Fruit fly (Drosophila melanogaster) whole organism, embryonic: ENCODE data around the gene MFS9.
A peak's percentile ranks its signal among the peaks of the same experiment; 100 is the strongest.

Experiments used
- Ada2b ChIP-seq: fragments of 200-800 bp; sonication (Bioruptor generic); IDR thresholded peaks from 2 replicates; pipeline ENCODE4 v1.3.6; 2022; ENCODE audit warnings: missing biosample characterization, missing genetic modification characterization
- Atf3 ChIP-seq: fragments of 200-800 bp; sonication (Bioruptor generic); optimal IDR thresholded peaks from 3 replicates; lab custom pipeline; 2016; ENCODE audit warnings: missing biosample characterization, missing genetic modification characterization
- B-H1 ChIP-seq: fragments of 200-800 bp; sonication (Bioruptor generic); IDR thresholded peaks from 3 replicates; pipeline ENCODE4 v1.3.6; 2022; ENCODE audit warnings: missing biosample characterization, missing genetic modification characterization
- CG10543 ChIP-seq: fragments of 200-800 bp; sonication (Bioruptor generic); optimal IDR thresholded peaks from 3 replicates; lab custom pipeline; 2017; ENCODE audit warnings: missing biosample characterization, mild to moderate bottlenecking, missing genetic modification characterization, moderate library complexity
- CG12391 ChIP-seq: fragments of 200-800 bp; sonication (Bioruptor generic); optimal IDR thresholded peaks from 3 replicates; lab custom pipeline; 2018; ENCODE audit warnings: missing biosample characterization, mild to moderate bottlenecking, missing genetic modification characterization, moderate library complexity
- CG13894 ChIP-seq: fragments of 200-800 bp; sonication (Bioruptor generic); optimal IDR thresholded peaks from 3 replicates; lab custom pipeline; 2018; ENCODE audit warnings: missing biosample characterization, mild to moderate bottlenecking, missing genetic modification characterization, moderate library complexity
- CG15601 ChIP-seq: fragments of 200-800 bp; sonication (Bioruptor generic); optimal IDR thresholded peaks from 3 replicates; lab custom pipeline; 2019; ENCODE audit warnings: missing biosample characterization, mild to moderate bottlenecking, missing genetic modification characterization, moderate library complexity
- CG17328 ChIP-seq: fragments of 200-800 bp; sonication (Bioruptor generic); IDR thresholded peaks from 2 replicates; pipeline ENCODE4 v1.3.6; 2022; ENCODE audit warnings: missing biosample characterization, missing genetic modification characterization
- CG18619 ChIP-seq: fragments of 200-800 bp; sonication (Bioruptor generic); optimal IDR thresholded peaks from 3 replicates; lab custom pipeline; 2017; ENCODE audit warnings: missing biosample characterization, mild to moderate bottlenecking, missing genetic modification characterization
- CG3163 ChIP-seq: fragments of 200-800 bp; sonication (Bioruptor generic); optimal IDR thresholded peaks from 3 replicates; lab custom pipeline; 2016; ENCODE audit warnings: missing biosample characterization, missing genetic modification characterization
- CG32772 ChIP-seq: fragments of 200-800 bp; sonication (Bioruptor generic); IDR thresholded peaks from 2 replicates; pipeline ENCODE4 v1.3.6; 2022; ENCODE audit warnings: missing biosample characterization, missing genetic modification characterization
- CG42726 ChIP-seq: fragments of 200-800 bp; sonication (Bioruptor generic); IDR thresholded peaks from 2 replicates; pipeline ENCODE4 v1.3.6; 2022; ENCODE audit warnings: missing biosample characterization, missing genetic modification characterization; ENCODE audit not compliant: partially characterized antibody
- CG5953 ChIP-seq: fragments of 200-800 bp; sonication (Bioruptor generic); IDR thresholded peaks from 2 replicates; pipeline ENCODE4 v1.3.6; 2022; ENCODE audit warnings: missing biosample characterization, missing genetic modification characterization
- CG7556 ChIP-seq: fragments of 200-800 bp; sonication (Bioruptor generic); optimal IDR thresholded peaks from 2 replicates; lab custom pipeline; 2017; ENCODE audit warnings: missing biosample characterization, mild to moderate bottlenecking, missing genetic modification characterization
- CG8478 ChIP-seq: fragments of >200 bp; optimal IDR thresholded peaks from 2 replicates; lab custom pipeline; 2018
- CG9932 ChIP-seq: fragments of 200-800 bp; sonication (Bioruptor generic); IDR thresholded peaks from 2 replicates; pipeline ENCODE4 v1.3.6; 2022; ENCODE audit warnings: missing biosample characterization, missing genetic modification characterization
- Dbx ChIP-seq: fragments of 200-800 bp; sonication (Bioruptor generic); IDR thresholded peaks from 3 replicates; pipeline ENCODE4 v1.3.6; 2022; ENCODE audit warnings: missing biosample characterization, missing genetic modification characterization
- Dfd ChIP-seq, 2 experiments: fragments of >200 bp; optimal IDR thresholded peaks; 2 replicates each; lab custom pipeline; 2017; ENCODE audit warnings: missing biosample characterization in 2 of 2, missing genetic modification characterization in 2 of 2
- Dll ChIP-seq: fragments of 200-800 bp; sonication (Bioruptor generic); IDR thresholded peaks from 4 replicates; pipeline ENCODE4 v1.3.6; 2022; ENCODE audit warnings: missing biosample characterization, missing genetic modification characterization; ENCODE audit not compliant: partially characterized antibody
- Doc3 ChIP-seq: fragments of 200-800 bp; sonication (Bioruptor generic); IDR thresholded peaks from 3 replicates; pipeline ENCODE4 v1.3.6; 2022; ENCODE audit warnings: missing biosample characterization, missing genetic modification characterization; ENCODE audit not compliant: partially characterized antibody
- H15 ChIP-seq: fragments of 200-800 bp; sonication (Bioruptor generic); IDR thresholded peaks from 3 replicates; pipeline ENCODE4 v1.3.6; 2022; ENCODE audit warnings: missing biosample characterization, missing genetic modification characterization
- HLH3B ChIP-seq: fragments of 200-800 bp; sonication (Bioruptor generic); IDR thresholded peaks from 2 replicates; pipeline ENCODE4 v1.3.6; 2022; ENCODE audit warnings: missing biosample characterization, missing genetic modification characterization
- HmgZ ChIP-seq: fragments of 200-800 bp; sonication (Bioruptor generic); optimal IDR thresholded peaks from 2 replicates; lab custom pipeline; 2018; ENCODE audit warnings: missing biosample characterization, mild to moderate bottlenecking, missing genetic modification characterization
- Hmr ChIP-seq: fragments of 200-800 bp; sonication (Bioruptor generic); optimal IDR thresholded peaks from 3 replicates; lab custom pipeline; 2017; ENCODE audit warnings: mild to moderate bottlenecking, missing biosample characterization, missing genetic modification reagents, missing genetic modification characterization
- Lhr ChIP-seq: fragments of 200-800 bp; sonication (Bioruptor generic); optimal IDR thresholded peaks from 3 replicates; lab custom pipeline; 2017; ENCODE audit warnings: mild to moderate bottlenecking, missing biosample characterization, missing genetic modification reagents, missing genetic modification characterization
- NfI ChIP-seq: fragments of 200-800 bp; sonication (Bioruptor generic); optimal IDR thresholded peaks from 3 replicates; lab custom pipeline; 2018; ENCODE audit warnings: missing biosample characterization, mild to moderate bottlenecking, missing genetic modification characterization, moderate library complexity
- Opbp ChIP-seq: fragments of 200-800 bp; sonication (Bioruptor generic); IDR thresholded peaks from 3 replicates; pipeline ENCODE4 v1.3.6; 2022; ENCODE audit warnings: missing biosample characterization, missing genetic modification characterization; ENCODE audit not compliant: partially characterized antibody
- Optix ChIP-seq: fragments of 200-800 bp; sonication (Bioruptor generic); IDR thresholded peaks from 3 replicates; pipeline ENCODE4 v1.3.6; 2022; ENCODE audit warnings: missing biosample characterization, missing genetic modification characterization
- Poxn ChIP-seq: fragments of 200-800 bp; sonication (Bioruptor generic); IDR thresholded peaks from 2 replicates; pipeline ENCODE4 v1.3.6; 2022; ENCODE audit warnings: missing biosample characterization, missing genetic modification characterization
- Scr ChIP-seq: fragments of 200-800 bp; sonication (Bioruptor generic); IDR thresholded peaks from 2 replicates; pipeline ENCODE4 v1.3.6; 2022; ENCODE audit warnings: missing biosample characterization, missing genetic modification characterization; ENCODE audit not compliant: partially characterized antibody
- Sry-δ ChIP-seq: fragments of 200-800 bp; sonication (Bioruptor generic); optimal IDR thresholded peaks from 2 replicates; lab custom pipeline; 2016; ENCODE audit warnings: missing biosample characterization, missing genetic modification characterization
- cg ChIP-seq: fragments of 200-800 bp; sonication (Bioruptor generic); optimal IDR thresholded peaks from 3 replicates; lab custom pipeline; 2019; ENCODE audit warnings: missing biosample characterization, mild to moderate bottlenecking, missing genetic modification characterization, moderate library complexity
- eve ChIP-seq, 2 experiments: fragments of >200 bp; optimal IDR thresholded peaks; 2 replicates each; lab custom pipeline; 2017; ENCODE audit warnings: missing biosample characterization in 2 of 2, missing genetic modification characterization in 2 of 2
- exex ChIP-seq: fragments of 200-800 bp; sonication (Bioruptor generic); optimal IDR thresholded peaks from 4 replicates; lab custom pipeline; 2018; ENCODE audit warnings: missing biosample characterization, mild to moderate bottlenecking, missing genetic modification characterization, moderate library complexity
- ftz-f1 ChIP-seq: fragments of 200-800 bp; sonication (Bioruptor generic); optimal IDR thresholded peaks from 2 replicates; lab custom pipeline; 2016; ENCODE audit warnings: missing biosample characterization, missing genetic modification characterization
- gem ChIP-seq: fragments of 200-800 bp; sonication (Bioruptor generic); optimal IDR thresholded peaks from 2 replicates; lab custom pipeline; 2019; ENCODE audit warnings: missing biosample characterization, mild to moderate bottlenecking, missing genetic modification characterization, moderate library complexity
- gsb-n ChIP-seq: fragments of 200-800 bp; sonication (Bioruptor generic); optimal IDR thresholded peaks from 3 replicates; lab custom pipeline; 2018; ENCODE audit warnings: missing biosample characterization, mild to moderate bottlenecking, missing genetic modification characterization
- hth ChIP-seq: fragments of >200 bp; optimal IDR thresholded peaks from 2 replicates; lab custom pipeline; 2017; ENCODE audit warnings: inconsistent platforms
- lbe ChIP-seq: fragments of 200-800 bp; sonication (Bioruptor generic); optimal IDR thresholded peaks from 2 replicates; lab custom pipeline; 2016; ENCODE audit warnings: missing biosample characterization, mild to moderate bottlenecking, missing genetic modification characterization
- nau ChIP-seq: fragments of 200-800 bp; sonication (Bioruptor generic); optimal IDR thresholded peaks from 3 replicates; lab custom pipeline; 2017; ENCODE audit warnings: missing biosample characterization, mild to moderate bottlenecking, missing genetic modification characterization, missing genetic modification reagents
- nmo ChIP-seq: fragments of 200-800 bp; sonication (Bioruptor generic); optimal IDR thresholded peaks from 2 replicates; lab custom pipeline; 2018; ENCODE audit warnings: missing biosample characterization, mild to moderate bottlenecking, missing genetic modification characterization, moderate library complexity
- repo ChIP-seq: fragments of 200-800 bp; sonication (Bioruptor generic); optimal IDR thresholded peaks from 2 replicates; lab custom pipeline; 2016; ENCODE audit warnings: missing biosample characterization, missing genetic modification characterization
- scrt ChIP-seq: fragments of 200-800 bp; sonication (Bioruptor generic); optimal IDR thresholded peaks from 2 replicates; lab custom pipeline; 2018; ENCODE audit warnings: missing biosample characterization, mild to moderate bottlenecking, missing genetic modification characterization, moderate library complexity
- slp2 ChIP-seq: fragments of 200-800 bp; sonication (Bioruptor generic); optimal IDR thresholded peaks from 2 replicates; lab custom pipeline; 2016; ENCODE audit warnings: missing biosample characterization, missing genetic modification characterization
- so ChIP-seq: fragments of 200-800 bp; sonication (Bioruptor generic); IDR thresholded peaks from 3 replicates; pipeline ENCODE4 v1.3.6; 2022; ENCODE audit warnings: missing biosample characterization, missing genetic modification characterization
- tap ChIP-seq: fragments of 200-800 bp; optimal IDR thresholded peaks from 3 replicates; lab custom pipeline; 2019; ENCODE audit warnings: missing biosample characterization, mild to moderate bottlenecking, missing genetic modification characterization, moderate library complexity
- tio ChIP-seq: fragments of 200-800 bp; sonication (Bioruptor generic); optimal IDR thresholded peaks from 2 replicates; lab custom pipeline; 2017; ENCODE audit warnings: missing biosample characterization, missing genetic modification characterization, inconsistent platforms
- toy ChIP-seq: fragments of 200-800 bp; sonication (Bioruptor generic); IDR thresholded peaks from 2 replicates; pipeline ENCODE4 v1.3.6; 2022; ENCODE audit warnings: missing biosample characterization, missing genetic modification characterization
- z ChIP-seq: fragments of 200-800 bp; sonication (Bioruptor generic); IDR thresholded peaks from 3 replicates; pipeline ENCODE4 v1.3.6; 2022; ENCODE audit warnings: missing biosample characterization, missing genetic modification characterization
- zen ChIP-seq: fragments of 200-800 bp; sonication (Bioruptor generic); optimal IDR thresholded peaks from 3 replicates; lab custom pipeline; 2018; ENCODE audit warnings: missing biosample characterization, mild to moderate bottlenecking, missing genetic modification characterization, moderate library complexity
- zfh1 ChIP-seq: fragments of 200-800 bp; sonication (Bioruptor generic); IDR thresholded peaks from 3 replicates; pipeline ENCODE4 v1.3.6; 2022; ENCODE audit warnings: missing biosample characterization, missing genetic modification characterization

MFS9 gene

dm6 chr3R:20555720-20556280 lies 43.5 kb upstream of the MFS9 start (continued):
- TF ChIP-seq Scr (GFP tag; lab: Robert Waterston, UW) (no peak), zfh1 (GFP tag; lab: Robert Waterston, UW) (no peak), CG10543 (GFP tag; lab: Kevin White, UChicago) (peak; percentile 95), hth (lab: Kevin White, UChicago) (no peak), CG5953 (GFP tag; lab: Robert Waterston, UW) (no peak), Opbp (no peak), Lhr (GFP tag; lab: Kevin White, UChicago) (no peak), repo (GFP tag; lab: Kevin White, UChicago) (no peak), CG12391 (tag; lab: Kevin White, UChicago) (no peak), CG15601 (tag; lab: Kevin White, UChicago) (peak; percentile 65), HmgZ (tag; lab: Kevin White, UChicago) (peak; percentile 48), scrt (no peak), Dll (peak; percentile 33; the same call in 1 of the 4 replicates), HLH3B (GFP tag; lab: Robert Waterston, UW) (no peak), CG17328 (no peak; the same call in 1 of the 2 replicates), Poxn (GFP tag; lab: Robert Waterston, UW) (no peak), z (GFP tag; lab: Robert Waterston, UW) (no peak), Dbx (no peak), ftz-f1 (GFP tag; lab: Kevin White, UChicago) (no peak), CG32772 (GFP tag; lab: Robert Waterston, UW) (no peak), nmo (GFP tag; lab: Kevin White, UChicago) (no peak), lbe (GFP tag; lab: Kevin White, UChicago) (peak; percentile 55), zen (tag; lab: Kevin White, UChicago) (no peak), eve (GFP tag; optimal IDR thresholded peaks at IDR 0.05; lab: Kevin White, UChicago) (no peak), Dfd (GFP tag; optimal IDR thresholded peaks at IDR 0.05; lab: Kevin White, UChicago) (no peak), Sry-δ (GFP tag; lab: Kevin White, UChicago) (no peak), tap (tag; lab: Kevin White, UChicago) (no peak), tio (GFP tag; lab: Kevin White, UChicago) (no peak), nau (GFP tag; lab: Kevin White, UChicago) (no peak), gsb-n (peak; percentile 8), so (no peak), CG7556 (GFP tag; lab: Kevin White, UChicago) (no peak), exex (tag; lab: Kevin White, UChicago) (peak; percentile 84), B-H1 (no peak; the same call in 2 of the 3 replicates), Atf3 (GFP tag; lab: Kevin White, UChicago) (no peak), CG18619 (GFP tag; lab: Kevin White, UChicago) (no peak), toy (GFP tag; lab: Robert Waterston, UW) (no peak), Optix (GFP tag; lab: Robert Waterston, UW) (no peak), NfI (GFP tag; lab: Kevin White, UChicago) (no peak), CG9932 (no peak), CG8478 (lab: Kevin White, UChicago) (no peak), Doc3 (GFP tag; lab: Robert Waterston, UW) (no peak), slp2 (GFP tag; lab: Kevin White, UChicago) (no peak), CG42726 (no peak), CG13894 (tag; lab: Kevin White, UChicago) (peak; percentile 73), H15 (GFP tag; lab: Robert Waterston, UW) (0 out of 3 replicates have a peak, but pooled peaks have one; percentile 4), CG3163 (GFP tag; lab: Kevin White, UChicago) (no peak), cg (GFP tag; lab: Kevin White, UChicago) (peak; percentile 14), gem (tag; lab: Kevin White, UChicago) (no peak), Hmr (GFP tag; lab: Kevin White, UChicago) (no peak), Ada2b (GFP tag; lab: Robert Waterston, UW) (no peak)
